Worm (Caenorhabditis elegans): ENCODE results near the gene lron-3.

lron-3 gene

DNA sequence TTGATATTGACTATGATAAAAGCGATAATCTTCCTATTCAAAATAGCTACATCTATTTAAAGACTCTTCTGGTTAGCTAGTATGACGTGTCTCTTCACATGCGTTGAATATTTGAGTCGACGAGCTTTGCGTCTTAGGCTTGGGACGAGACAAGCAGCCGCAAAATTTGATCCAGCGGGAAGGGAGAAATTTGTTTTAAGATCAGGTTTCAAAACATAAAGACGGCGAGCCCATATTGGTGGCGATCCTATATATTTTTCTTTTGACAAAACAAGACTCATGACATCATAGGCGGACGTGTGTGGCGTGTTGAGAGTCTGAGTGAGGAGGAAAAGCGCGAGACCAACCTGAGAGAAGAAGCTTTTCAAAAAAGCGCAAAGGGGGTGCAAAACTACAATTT, 12.3 kb downstream of the lron-3 start:
- 0 out of 2 replicates have a peak, but pooled peaks have one; percentile 20 for TF ChIP-seq K11D2.4 (GFP tag; IDR thresholded peaks at IDR 0.05)
- no peak for TF ChIP-seq bed-2 (GFP tag; IDR thresholded peaks at IDR 0.05)
- TF ChIP-seq egl-18 (GFP tag; IDR thresholded peaks at IDR 0.05), result no peak

DNA sequence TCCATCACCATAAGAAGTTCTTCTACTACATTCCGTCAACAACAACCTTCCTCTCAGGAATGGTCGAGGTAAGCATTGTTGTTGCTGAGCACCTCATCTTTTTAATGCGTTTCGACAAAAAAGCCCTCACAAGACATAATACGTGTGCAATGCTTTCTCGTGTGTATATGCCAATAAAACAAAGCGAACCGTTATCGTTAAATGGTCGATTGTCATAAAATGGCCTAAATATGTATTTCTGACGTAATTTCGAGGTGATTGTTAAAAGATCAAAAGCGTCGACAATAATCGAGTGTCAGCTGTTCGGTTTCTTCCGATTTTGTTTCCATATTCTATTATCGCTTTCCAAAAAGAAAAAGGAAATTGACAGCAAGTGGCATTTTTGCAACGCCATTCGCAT, 13.1 kb downstream of the lron-3 start:
- no peak for TF ChIP-seq lin-35 (GFP tag; optimal IDR thresholded peaks at IDR 0.05)
- no peak for TF ChIP-seq egl-44 (GFP tag; IDR thresholded peaks at IDR 0.05)
- peak; percentile 43 for TF ChIP-seq atf-7 (tag; optimal IDR thresholded peaks at IDR 0.05)
- no peak for TF ChIP-seq ceh-91 (GFP tag; IDR thresholded peaks at IDR 0.05)
- TF ChIP-seq cebp-1 (GFP tag; IDR thresholded peaks at IDR 0.05), result no peak
- TF ChIP-seq cebp-1 (tag; optimal IDR thresholded peaks at IDR 0.05), result peak; percentile 28
- 0 out of 2 replicates have a peak, but pooled peaks have one; percentile 5 for TF ChIP-seq dox-1 (GFP tag; IDR thresholded peaks at IDR 0.05)
- TF ChIP-seq nhr-80 (tag; optimal IDR thresholded peaks at IDR 0.05), result peak; percentile 82
- no peak for TF ChIP-seq B0035.1 (tag; optimal IDR thresholded peaks at IDR 0.05)

DNA sequence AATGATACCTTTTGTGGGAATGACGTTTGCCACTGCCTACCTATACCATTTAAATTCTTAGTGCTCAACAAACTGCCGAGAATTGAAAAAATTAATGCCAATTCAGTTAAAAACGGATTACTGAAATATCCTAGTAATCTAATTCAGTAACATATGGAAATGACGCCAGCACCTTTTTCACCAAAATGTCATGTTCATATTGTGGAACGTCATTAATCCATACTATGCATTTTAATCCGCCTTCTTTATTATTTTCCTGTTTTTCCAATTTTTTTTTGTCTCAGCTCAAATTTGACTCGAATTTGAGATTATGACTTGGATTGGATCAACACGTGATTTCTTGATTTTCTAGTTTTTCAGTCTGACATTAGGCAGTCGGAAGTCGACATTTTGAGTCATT, 16.3 kb downstream of the lron-3 start:
- TF ChIP-seq lin-40 (tag; optimal IDR thresholded peaks at IDR 0.05) (no peak), egrh-3 (GFP tag; IDR thresholded peaks at IDR 0.05) (no peak), lsl-1 (GFP tag; optimal IDR thresholded peaks at IDR 0.05) (no peak), ZK185.1 (tag; optimal IDR thresholded peaks at IDR 0.05; ENCODE audit: poor library complexity, severe bottlenecking) (no peak), lir-1 (GFP tag; conservative IDR thresholded peaks at IDR 0.05) (no peak), B0336.3 (GFP tag; IDR thresholded peaks at IDR 0.05) (no peak), Y67H2A.10 (GFP tag; conservative IDR thresholded peaks at IDR 0.05) (no peak), mes-4 (tag; optimal IDR thresholded peaks at IDR 0.05) (no peak), snpc-3.4 (tag; optimal IDR thresholded peaks at IDR 0.05) (no peak), aptf-2 (GFP tag; conservative IDR thresholded peaks at IDR 0.05) (no peak), ceh-27 (GFP tag; optimal IDR thresholded peaks at IDR 0.05) (no peak), snpc-1.1 (tag; optimal IDR thresholded peaks at IDR 0.05; ENCODE audit: insufficient read depth) (no peak), madf-10 (tag; optimal IDR thresholded peaks at IDR 0.05) (no peak), somi-1 (GFP tag; optimal IDR thresholded peaks at IDR 0.05) (no peak), ztf-3 (GFP tag; optimal IDR thresholded peaks at IDR 0.05) (no peak)

DNA sequence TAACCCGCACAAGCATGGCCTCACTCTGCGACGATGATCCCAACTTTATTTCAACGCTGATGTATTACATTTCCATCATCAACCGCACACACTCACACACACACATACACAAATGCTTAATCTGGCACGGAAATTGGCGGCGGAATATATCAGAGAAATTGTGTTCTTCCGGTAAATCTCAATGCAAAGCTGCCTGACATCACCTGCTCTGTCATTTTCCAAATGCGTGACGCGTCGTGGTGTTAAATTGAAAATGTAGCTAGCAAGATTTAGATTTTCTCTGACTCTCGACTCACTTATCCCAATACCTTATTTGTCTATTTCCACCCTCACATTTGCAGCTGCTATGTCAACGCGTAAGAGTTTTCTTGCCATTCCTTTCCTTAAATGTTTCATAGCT, 18.4 kb downstream of the lron-3 start:
- TF ChIP-seq gei-17 (GFP tag; optimal IDR thresholded peaks at IDR 0.05) (no peak), die-1 (tag; optimal IDR thresholded peaks at IDR 0.05) (no peak), snpc-3.4 (tag; optimal IDR thresholded peaks at IDR 0.05) (no peak), zfh-2 (GFP tag; conservative IDR thresholded peaks at IDR 0.05) (no peak), B0261.1 (tag; optimal IDR thresholded peaks at IDR 0.05) (no peak), ceh-58 (GFP tag; IDR thresholded peaks at IDR 0.05) (no peak), nfya-2 (GFP tag; IDR thresholded peaks at IDR 0.05) (no peak), ztf-25 (GFP tag; IDR thresholded peaks at IDR 0.05) (no peak), ekl-4 (GFP tag; IDR thresholded peaks at IDR 0.05) (no peak), lsl-1 (GFP tag; optimal IDR thresholded peaks at IDR 0.05) (no peak)

All from whole organism, young adult.